Worm (Caenorhabditis elegans): Measurements from ENCODE around the gene pat-2.

pat-2 gene

DNA sequence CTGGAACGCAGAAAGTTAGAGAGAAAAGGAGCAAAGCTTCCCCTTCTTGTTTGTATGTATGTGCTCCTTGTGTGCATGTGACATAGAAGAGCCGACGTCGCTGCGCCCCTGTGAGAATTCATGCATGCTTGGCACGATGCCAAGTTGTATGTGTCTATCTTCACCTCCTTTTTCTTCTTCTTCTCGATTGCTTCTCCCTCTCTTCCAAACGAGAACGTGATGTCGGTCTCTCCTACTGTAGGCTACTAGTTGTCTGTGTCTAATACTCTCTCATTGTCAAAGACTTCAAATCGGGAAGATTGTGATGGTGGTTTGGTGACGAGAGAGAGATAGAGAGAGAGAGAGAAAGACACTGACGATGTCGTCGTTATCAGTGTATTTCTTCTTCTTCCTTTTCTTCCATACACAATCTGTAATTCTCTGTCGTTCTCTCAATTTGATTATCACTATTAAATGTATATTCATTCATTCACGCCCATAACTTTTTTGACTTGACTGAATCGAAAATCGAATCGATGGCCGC lies 21.4 kb upstream of the pat-2 start (continued):
- TF ChIP-seq nfyb-1 (GFP tag; IDR thresholded peaks at IDR 0.05) = 0 out of 2 replicates have a peak, but pooled peaks have one; percentile 68
- no peak for TF ChIP-seq ceh-91 (GFP tag; IDR thresholded peaks at IDR 0.05)
- no peak for TF ChIP-seq lir-1 (GFP tag; conservative IDR thresholded peaks at IDR 0.05)
- TF ChIP-seq dpl-1 (GFP tag; optimal IDR thresholded peaks at IDR 0.05) = no peak
- TF ChIP-seq sdz-38 (tag; optimal IDR thresholded peaks at IDR 0.05) = no peak
- peak; percentile 75 for TF ChIP-seq zfh-2 (GFP tag; conservative IDR thresholded peaks at IDR 0.05)
- TF ChIP-seq sea-2 (GFP tag; IDR thresholded peaks at IDR 0.05) = no peak
- TF ChIP-seq atf-7 (tag; optimal IDR thresholded peaks at IDR 0.05) = peak; percentile 90
- no peak for TF ChIP-seq ztf-18 (tag; optimal IDR thresholded peaks at IDR 0.05)
- no peak for TF ChIP-seq F57A8.1 (GFP tag; optimal IDR thresholded peaks at IDR 0.05)
- TF ChIP-seq F39B2.1 (GFP tag; IDR thresholded peaks at IDR 0.05) = no peak
- no peak for TF ChIP-seq xnd-1 (tag; optimal IDR thresholded peaks at IDR 0.05)
- peak; percentile 9 for TF ChIP-seq tlf-1 (GFP tag; optimal IDR thresholded peaks at IDR 0.05)
- peak; percentile 22 for TF ChIP-seq snpc-4 (GFP tag; optimal IDR thresholded peaks at IDR 0.05)
- peak; percentile 29 to 69 (median 43) for TF ChIP-seq snpc-4 (tag; optimal IDR thresholded peaks at IDR 0.05)
- TF ChIP-seq Y53G8AR.9 (GFP tag; conservative IDR thresholded peaks at IDR 0.05) = no peak
- no peak for TF ChIP-seq F37B4.10 (GFP tag; IDR thresholded peaks at IDR 0.05)
- TF ChIP-seq Y56A3A.18 (GFP tag; IDR thresholded peaks at IDR 0.05) = no peak
- TF ChIP-seq nfya-1 (tag; optimal IDR thresholded peaks at IDR 0.05; ENCODE audit: borderline replicate concordance, insufficient read depth) = no peak
- TF ChIP-seq ceh-100 (GFP tag; IDR thresholded peaks at IDR 0.05) = no peak
- TF ChIP-seq mes-4 (tag; optimal IDR thresholded peaks at IDR 0.05) = no peak
- TF ChIP-seq F49E8.2 (tag; optimal IDR thresholded peaks at IDR 0.05; ENCODE audit: insufficient read depth) = no peak
- no peak for TF ChIP-seq ceh-40 (GFP tag; IDR thresholded peaks at IDR 0.05)
- TF ChIP-seq gei-17 (GFP tag; optimal IDR thresholded peaks at IDR 0.05) = no peak
- TF ChIP-seq ztf-3 (GFP tag; optimal IDR thresholded peaks at IDR 0.05) = peak; percentile 76
- no peak for TF ChIP-seq nfya-2 (GFP tag; IDR thresholded peaks at IDR 0.05)
- peak; percentile 84 for TF ChIP-seq ZK185.1 (tag; optimal IDR thresholded peaks at IDR 0.05; ENCODE audit: poor library complexity, severe bottlenecking)
- no peak for TF ChIP-seq hsf-1 (GFP tag; IDR thresholded peaks at IDR 0.05)
- peak; percentile 9 for TF ChIP-seq lsl-1 (GFP tag; optimal IDR thresholded peaks at IDR 0.05)
- TF ChIP-seq lin-35 (GFP tag; optimal IDR thresholded peaks at IDR 0.05) = peak in 1 of 3 experiments; percentile 74
- no peak for TF ChIP-seq fkh-3 (tag; optimal IDR thresholded peaks at IDR 0.05)
- TF ChIP-seq hrde-1 (tag; optimal IDR thresholded peaks at IDR 0.05; ENCODE audit: borderline replicate concordance) = no peak
- TF ChIP-seq him-1 (tag; optimal IDR thresholded peaks at IDR 0.05) = no peak
- no peak for TF ChIP-seq dpff-1 (tag; optimal IDR thresholded peaks at IDR 0.05)
- no peak for TF ChIP-seq ama-1 (optimal IDR thresholded peaks at IDR 0.05)
- TF ChIP-seq ama-1 (GFP tag; optimal IDR thresholded peaks at IDR 0.05) = no peak
- peak; percentile 46 for TF ChIP-seq tbp1 (GFP tag; optimal IDR thresholded peaks at IDR 0.05)
- peak; percentile 55 for TF ChIP-seq mcd-1 (GFP tag; IDR thresholded peaks at IDR 0.05)
- TF ChIP-seq sptf-2 (GFP tag; optimal IDR thresholded peaks at IDR 0.05) = no peak
- no peak for TF ChIP-seq ztf-28 (GFP tag; IDR thresholded peaks at IDR 0.05)
- no peak for TF ChIP-seq rec-8 (tag; optimal IDR thresholded peaks at IDR 0.05)
- peak; percentile 54 for TF ChIP-seq hmg-1.2 (GFP tag; IDR thresholded peaks at IDR 0.05)
- 0 out of 2 replicates have a peak, but pooled peaks have one; percentile 8 for TF ChIP-seq hmg-20 (GFP tag; IDR thresholded peaks at IDR 0.05)
- TF ChIP-seq let-607 (tag; optimal IDR thresholded peaks at IDR 0.05) = peak; percentile 9 to 78
- peak; percentile 55 for TF ChIP-seq cebp-1 (GFP tag; IDR thresholded peaks at IDR 0.05)
- peak; percentile 81 for TF ChIP-seq cebp-1 (tag; optimal IDR thresholded peaks at IDR 0.05)
- no peak for TF ChIP-seq madf-8 (GFP tag; conservative IDR thresholded peaks at IDR 0.05)
- TF ChIP-seq T26A5.8 (tag; optimal IDR thresholded peaks at IDR 0.05) = no peak
